Fruit fly (Drosophila melanogaster): Measurements from ENCODE around the gene TrxT.

Gene TrxT

DNA sequence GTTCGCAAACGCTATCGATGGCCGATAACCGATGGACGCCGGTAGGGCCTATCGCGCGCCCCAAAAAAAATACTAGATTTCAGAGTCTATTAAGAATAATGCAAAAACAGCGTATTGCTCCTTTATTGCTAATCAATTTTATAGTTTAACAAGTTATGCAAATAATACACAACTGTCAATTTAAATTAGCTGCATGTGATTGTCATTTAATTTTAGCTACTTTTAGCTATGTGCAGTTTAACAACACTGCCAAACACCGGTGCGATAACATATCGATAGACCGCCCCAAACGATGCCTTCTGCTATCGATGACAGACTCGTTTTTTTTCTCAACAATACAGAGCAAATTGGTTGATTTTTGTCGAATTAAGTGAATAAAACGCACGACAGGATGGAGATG lies 2.7 kb downstream of the TrxT start, which contains the start of the genes Cdk7 and snf (continued):
- TF ChIP-seq CG12236 (GFP tag; optimal IDR thresholded peaks at IDR 0.05): peak; percentile 13
- no peak for TF ChIP-seq h (optimal IDR thresholded peaks at IDR 0.05)
- no peak for TF ChIP-seq gem (tag; optimal IDR thresholded peaks at IDR 0.05)
- no peak for TF ChIP-seq maf-S (GFP tag; optimal IDR thresholded peaks at IDR 0.05)
- peak; percentile 69 for TF ChIP-seq Ets97D (GFP tag; optimal IDR thresholded peaks at IDR 0.05)
- TF ChIP-seq trem (tag; optimal IDR thresholded peaks at IDR 0.05): peak; percentile 74
- TF ChIP-seq pzg (GFP tag; optimal IDR thresholded peaks at IDR 0.05): peak; percentile 85
- TF ChIP-seq lbe (GFP tag; optimal IDR thresholded peaks at IDR 0.05): peak; percentile 31
- no peak for TF ChIP-seq Sox100B (GFP tag; optimal IDR thresholded peaks at IDR 0.05)
- TF ChIP-seq fu2 (GFP tag; optimal IDR thresholded peaks at IDR 0.05): peak; percentile 49
- peak; percentile 69; the same call in 2 of the 3 replicates for TF ChIP-seq CG7963 (GFP tag; IDR thresholded peaks at IDR 0.05; ENCODE audit: partially characterized antibody)
- TF ChIP-seq Hr51 (GFP tag; optimal IDR thresholded peaks at IDR 0.05): peak in 1 of 2 experiments; percentile 25
- TF ChIP-seq zfh2 (GFP tag; optimal IDR thresholded peaks at IDR 0.05): peak; percentile 52
- TF ChIP-seq CG7987 (GFP tag; optimal IDR thresholded peaks at IDR 0.05): no peak
- no peak for TF ChIP-seq ttk (GFP tag; IDR thresholded peaks at IDR 0.05)
- TF ChIP-seq CG1233 (GFP tag; optimal IDR thresholded peaks at IDR 0.05): no peak
- TF ChIP-seq zen2 (GFP tag; IDR thresholded peaks at IDR 0.05; ENCODE audit: partially characterized antibody): peak; percentile 59; the same call in 1 of the 3 replicates
- peak; percentile 52; the same call in 1 of the 2 replicates for TF ChIP-seq ssp (GFP tag; IDR thresholded peaks at IDR 0.05)
- 0 out of 2 replicates have a peak, but pooled peaks have one; percentile 11 for TF ChIP-seq CG10366 (GFP tag; IDR thresholded peaks at IDR 0.05)
- TF ChIP-seq tio (GFP tag; optimal IDR thresholded peaks at IDR 0.05): no peak
- TF ChIP-seq HmgZ (tag; optimal IDR thresholded peaks at IDR 0.05): peak; percentile 49
- TF ChIP-seq mld (GFP tag; IDR thresholded peaks at IDR 0.05; ENCODE audit: partially characterized antibody): peak; percentile 75; the same call in 1 of the 3 replicates
- no peak for TF ChIP-seq dati (GFP tag; IDR thresholded peaks at IDR 0.05)
- peak; percentile 47 for TF ChIP-seq HLH54F (GFP tag; optimal IDR thresholded peaks at IDR 0.05)
- peak; percentile 66 for TF ChIP-seq CG12659 (GFP tag; optimal IDR thresholded peaks at IDR 0.05)
- TF ChIP-seq zfh1 (GFP tag; IDR thresholded peaks at IDR 0.05): peak; percentile 65; the same call in 2 of the 3 replicates
- TF ChIP-seq Myb (GFP tag; optimal IDR thresholded peaks at IDR 0.05): peak; percentile 70
- TF ChIP-seq Gug (GFP tag; IDR thresholded peaks at IDR 0.05): no peak
- no peak for TF ChIP-seq CG13296 (GFP tag; optimal IDR thresholded peaks at IDR 0.05)
- TF ChIP-seq CG10267 (tag; optimal IDR thresholded peaks at IDR 0.05): peak; percentile 96
- no peak for TF ChIP-seq so (GFP tag; IDR thresholded peaks at IDR 0.05)
- peak in 1 of 2 experiments; percentile 5 for TF ChIP-seq crp (GFP tag; optimal IDR thresholded peaks at IDR 0.05)
- TF ChIP-seq dpn (GFP tag; optimal IDR thresholded peaks at IDR 0.05): peak; percentile 56 to 57
- no peak for TF ChIP-seq CG8765 (GFP tag; IDR thresholded peaks at IDR 0.05)
- TF ChIP-seq vvl (GFP tag; IDR thresholded peaks at IDR 0.05): peak; percentile 22; the same call in 1 of the 2 replicates
- TF ChIP-seq Atf6 (GFP tag; IDR thresholded peaks at IDR 0.05): no peak
- TF ChIP-seq hbn (GFP tag; IDR thresholded peaks at IDR 0.05; ENCODE audit: partially characterized antibody): peak; percentile 70
- TF ChIP-seq NC2α (GFP tag; optimal IDR thresholded peaks at IDR 0.05): no peak
- TF ChIP-seq Tbp (GFP tag; optimal IDR thresholded peaks at IDR 0.05): no peak
- no peak for TF ChIP-seq lab (GFP tag; optimal IDR thresholded peaks at IDR 0.05)
- TF ChIP-seq Max (GFP tag; optimal IDR thresholded peaks at IDR 0.05): peak; percentile 53
- no peak for TF ChIP-seq Kr (GFP tag; optimal IDR thresholded peaks at IDR 0.05)
- no peak for TF ChIP-seq tll (GFP tag; optimal IDR thresholded peaks at IDR 0.05)
- no peak for TF ChIP-seq CG2889 (GFP tag; IDR thresholded peaks at IDR 0.05)
- TF ChIP-seq Neu2 (GFP tag; optimal IDR thresholded peaks at IDR 0.05; ENCODE audit: borderline replicate concordance): no peak
- no peak for TF ChIP-seq Blimp-1 (GFP tag; optimal IDR thresholded peaks at IDR 0.05)
- TF ChIP-seq CG10209 (GFP tag; optimal IDR thresholded peaks at IDR 0.05): peak; percentile 12
- TF ChIP-seq CG1603 (tag; optimal IDR thresholded peaks at IDR 0.05): peak; percentile 66
- 0 out of 2 replicates have a peak, but pooled peaks have one; percentile 7 for TF ChIP-seq Xrp1 (GFP tag; IDR thresholded peaks at IDR 0.05)
- no peak for TF ChIP-seq Optix (GFP tag; IDR thresholded peaks at IDR 0.05)

Measured in whole organism, embryonic.